Worm (Caenorhabditis elegans) whole organism, mixed stage, embryonic: Measurements from ENCODE around the gene M01B2.10.

Experiments
- bed-3 ChIP-seq: fragments of 200-800 bp; sonication (Bioruptor generic); optimal IDR thresholded peaks from 3 replicates; lab custom pipeline; 2018; ENCODE audit warnings: mild to moderate bottlenecking, missing genetic modification characterization, moderate library complexity, missing compliant biosample characterization
- blmp-1 ChIP-seq: fragments of 150-350 bp; optimal IDR thresholded peaks from 2 replicates; lab custom pipeline; 2014; ENCODE audit warnings: missing biosample characterization, missing genetic modification characterization
- elt-1 ChIP-seq: sonication (generic microtip); optimal IDR thresholded peaks from 2 replicates; lab custom pipeline; 2017; ENCODE audit warnings: missing genetic modification characterization, mild to moderate bottlenecking, missing compliant biosample characterization, antibody characterized with exemption, moderate library complexity, borderline replicate concordance; ENCODE audit not compliant: insufficient read depth
- hlh-1 ChIP-seq: fragments of 150-350 bp; optimal IDR thresholded peaks from 2 replicates; lab custom pipeline; 2014; ENCODE audit warnings: missing biosample characterization, missing genetic modification reagents, missing genetic modification characterization
- lin-13 ChIP-seq: fragments of 150-350 bp; optimal IDR thresholded peaks from 2 replicates; lab custom pipeline; 2014; ENCODE audit warnings: missing biosample characterization, missing genetic modification characterization
- lsy-2 ChIP-seq: fragments of 150-350 bp; optimal IDR thresholded peaks from 2 replicates; lab custom pipeline; 2014; ENCODE audit warnings: missing biosample characterization, missing genetic modification characterization
- mep-1 ChIP-seq: fragments of 150-350 bp; optimal IDR thresholded peaks from 2 replicates; lab custom pipeline; 2017; ENCODE audit warnings: missing biosample characterization, missing genetic modification reagents, missing genetic modification characterization, inconsistent platforms
- nhr-2 ChIP-seq: fragments of 150-350 bp; optimal IDR thresholded peaks from 2 replicates; lab custom pipeline; 2014; ENCODE audit warnings: missing biosample characterization, missing genetic modification characterization
- nhr-76 ChIP-seq: sonication (generic microtip); optimal IDR thresholded peaks from 2 replicates; lab custom pipeline; 2017; ENCODE audit warnings: missing biosample characterization, missing genetic modification characterization
- pha-4 ChIP-seq: fragments of 150-350 bp; optimal IDR thresholded peaks from 2 replicates; lab custom pipeline; 2018; ENCODE audit warnings: missing biosample characterization, missing genetic modification reagents, missing genetic modification characterization
- ztf-11 ChIP-seq: fragments of 150-350 bp; optimal IDR thresholded peaks from 2 replicates; lab custom pipeline; 2014; ENCODE audit warnings: missing biosample characterization, missing genetic modification characterization

- no peak for TF ChIP-seq nhr-2 (tag; lab: Kevin White, UChicago)
- no peak for TF ChIP-seq lsy-2 (tag; lab: Kevin White, UChicago)
- TF ChIP-seq pha-4: no peak
- no peak for TF ChIP-seq mep-1 (tag; lab: Kevin White, UChicago)
- TF ChIP-seq blmp-1 (tag; lab: Kevin White, UChicago): no peak
- TF ChIP-seq nhr-76 (tag; lab: Kevin White, UChicago): no peak
- no peak for TF ChIP-seq lin-13
- no peak for TF ChIP-seq hlh-1 (tag; lab: Kevin White, UChicago)
- no peak for TF ChIP-seq bed-3 (GFP tag; lab: Kevin White, UChicago)
- TF ChIP-seq ztf-11: no peak
- TF ChIP-seq elt-1 (tag; lab: Kevin White, UChicago): no peak
These were observed 26.6 kb downstream of the M01B2.10 start, which contains the start of gene nhr-164 for ce11 chrV:15235661-15236060.
